Worm (Caenorhabditis elegans) whole organism, late embryonic: ENCODE measurements around the gene twk-42.

Source experiments
- T23F11.4 ChIP-seq: fragments of 200-800 bp; sonication (Bioruptor generic); optimal IDR thresholded peaks from 2 replicates; lab custom pipeline; 2018; ENCODE audit warnings: mild to moderate bottlenecking, missing genetic modification characterization, missing compliant biosample characterization
- ama-1 ChIP-seq: fragments of 150-350 bp; optimal IDR thresholded peaks from 2 replicates; lab custom pipeline; 2014
- ceh-22 ChIP-seq: sonication (generic microtip); optimal IDR thresholded peaks from 2 replicates; lab custom pipeline; 2017; ENCODE audit warnings: missing biosample characterization, missing genetic modification characterization
- elt-2 ChIP-seq: sonication (generic microtip); optimal IDR thresholded peaks from 2 replicates; lab custom pipeline; 2016; ENCODE audit warnings: missing genetic modification reagents, missing genetic modification characterization, missing compliant biosample characterization
- fkh-10 ChIP-seq: fragments of 150-350 bp; optimal IDR thresholded peaks from 2 replicates; lab custom pipeline; 2014; ENCODE audit warnings: missing biosample characterization, missing genetic modification reagents, missing genetic modification characterization
- hlh-30 ChIP-seq: sonication (generic microtip); optimal IDR thresholded peaks from 2 replicates; lab custom pipeline; 2017; ENCODE audit warnings: antibody characterized with exemption, missing genetic modification characterization, missing compliant biosample characterization; ENCODE audit not compliant: insufficient read depth
- nhr-11 ChIP-seq: fragments of 150-350 bp; optimal IDR thresholded peaks from 2 replicates; lab custom pipeline; 2014; ENCODE audit warnings: missing biosample characterization, missing genetic modification characterization
- nhr-232 ChIP-seq: sonication (generic microtip); optimal IDR thresholded peaks from 2 replicates; lab custom pipeline; 2016; ENCODE audit warnings: missing genetic modification characterization, missing compliant biosample characterization
- pag-3 ChIP-seq: sonication (generic microtip); optimal IDR thresholded peaks from 2 replicates; lab custom pipeline; 2016; ENCODE audit warnings: missing compliant biosample characterization, missing genetic modification characterization, borderline replicate concordance
- pax-1 ChIP-seq: fragments of 150-350 bp; optimal IDR thresholded peaks from 2 replicates; lab custom pipeline; 2014; ENCODE audit warnings: missing biosample characterization, missing genetic modification characterization
- pha-4 ChIP-seq: fragments of 150-350 bp; optimal IDR thresholded peaks from 2 replicates; lab custom pipeline; 2018; ENCODE audit warnings: missing biosample characterization, missing genetic modification reagents, missing genetic modification characterization
- rnt-1 ChIP-seq: sonication (generic microtip); optimal IDR thresholded peaks from 2 replicates; lab custom pipeline; 2016; ENCODE audit warnings: missing genetic modification characterization, missing compliant biosample characterization

DNA sequence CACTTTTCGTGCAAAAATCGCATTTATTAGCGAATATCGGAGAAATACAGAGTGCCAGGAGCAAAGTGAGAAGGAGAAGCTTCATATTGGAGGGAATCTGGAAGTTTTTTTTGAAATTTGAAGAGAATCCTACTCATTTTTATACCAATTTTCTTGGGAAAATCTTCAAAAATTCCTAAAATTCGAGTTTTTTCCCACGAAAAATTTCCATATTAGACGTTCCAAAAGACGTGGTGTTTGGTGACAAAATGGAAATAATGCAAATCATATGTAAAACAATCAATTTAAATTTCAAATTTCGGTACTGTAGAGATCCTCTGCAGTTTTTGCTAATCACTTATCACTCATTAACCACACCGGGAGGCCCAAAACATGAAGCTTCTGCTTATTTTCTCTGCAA lies 47.6 kb downstream of the twk-42 start, which contains the start of the genes F59A1.16 and F59A1.6:
- TF ChIP-seq pax-1 (tag; lab: Kevin White, UChicago) (no peak), T23F11.4 (GFP tag; lab: Kevin White, UChicago) (no peak), nhr-232 (tag; lab: Kevin White, UChicago) (no peak), pha-4 (no peak), fkh-10 (GFP tag; lab: Kevin White, UChicago) (no peak), pag-3 (tag; lab: Kevin White, UChicago) (no peak), ceh-22 (no peak), nhr-11 (tag; lab: Kevin White, UChicago) (no peak), hlh-30 (tag; lab: Kevin White, UChicago) (no peak), rnt-1 (tag; lab: Kevin White, UChicago) (no peak), elt-2 (tag; lab: Kevin White, UChicago) (no peak), ama-1 (lab: Kevin White, UChicago) (no peak)
